Fruit fly (Drosophila melanogaster) whole organism, embryonic: Measurements from ENCODE around the gene CG15012.

Experiments
- ATbp ChIP-seq: fragments of 200-800 bp; sonication (Bioruptor generic); optimal IDR thresholded peaks from 2 replicates; lab custom pipeline; 2017; ENCODE audit warnings: missing biosample characterization, mild to moderate bottlenecking, missing genetic modification characterization, missing genetic modification reagents
- Abd-B ChIP-seq: fragments of 200-800 bp; sonication (Bioruptor generic); optimal IDR thresholded peaks from 2 replicates; lab custom pipeline; 2018; ENCODE audit warnings: missing biosample characterization, mild to moderate bottlenecking, missing genetic modification characterization, moderate library complexity
- Asciz ChIP-seq: fragments of 200-800 bp; sonication (Bioruptor generic); optimal IDR thresholded peaks from 2 replicates; lab custom pipeline; 2017; ENCODE audit warnings: missing biosample characterization, mild to moderate bottlenecking, missing genetic modification characterization, missing genetic modification reagents
- Bgb ChIP-seq: fragments of 200-800 bp; sonication (Bioruptor generic); IDR thresholded peaks from 2 replicates; pipeline ENCODE4 v1.3.6; 2022; ENCODE audit warnings: missing biosample characterization, missing genetic modification characterization; ENCODE audit not compliant: partially characterized antibody
- BtbVII ChIP-seq: fragments of 200-800 bp; sonication (Bioruptor generic); optimal IDR thresholded peaks from 3 replicates; lab custom pipeline; 2017; ENCODE audit warnings: missing biosample characterization, mild to moderate bottlenecking, missing genetic modification characterization
- CG10274 ChIP-seq: fragments of 200-800 bp; sonication (Bioruptor generic); optimal IDR thresholded peaks from 3 replicates; lab custom pipeline; 2017; ENCODE audit warnings: missing biosample characterization, mild to moderate bottlenecking, missing genetic modification characterization
- CG10462 ChIP-seq: fragments of 200-800 bp; sonication (Bioruptor generic); optimal IDR thresholded peaks from 2 replicates; lab custom pipeline; 2016; ENCODE audit warnings: missing biosample characterization, missing genetic modification characterization
- CG11504 ChIP-seq: fragments of 200-800 bp; sonication (Bioruptor generic); optimal IDR thresholded peaks from 3 replicates; lab custom pipeline; 2019; ENCODE audit warnings: missing biosample characterization, mild to moderate bottlenecking, missing genetic modification characterization, moderate library complexity
- CG11560 ChIP-seq: fragments of 200-800 bp; sonication (Bioruptor generic); IDR thresholded peaks from 3 replicates; pipeline ENCODE4 v1.3.6; 2022; ENCODE audit warnings: missing biosample characterization, missing genetic modification characterization
- CG11696 ChIP-seq: fragments of 200-800 bp; sonication (Bioruptor generic); IDR thresholded peaks from 2 replicates; pipeline ENCODE4 v1.3.6; 2022; ENCODE audit warnings: missing biosample characterization, missing genetic modification characterization
- CG12104 ChIP-seq: fragments of 200-800 bp; sonication (Bioruptor generic); optimal IDR thresholded peaks from 3 replicates; lab custom pipeline; 2016; ENCODE audit warnings: missing biosample characterization, missing genetic modification characterization
- CG14860 ChIP-seq: fragments of 200-800 bp; sonication (Bioruptor generic); IDR thresholded peaks from 3 replicates; pipeline ENCODE4 v1.3.6; 2022; ENCODE audit warnings: missing biosample characterization, missing genetic modification characterization; ENCODE audit not compliant: partially characterized antibody
- CG15696 ChIP-seq: fragments of 200-800 bp; sonication (Bioruptor generic); optimal IDR thresholded peaks from 2 replicates; lab custom pipeline; 2019; ENCODE audit warnings: missing biosample characterization, mild to moderate bottlenecking, missing genetic modification characterization, moderate library complexity
- CG17568 ChIP-seq: fragments of 200-800 bp; sonication (Bioruptor generic); optimal IDR thresholded peaks from 2 replicates; lab custom pipeline; 2018; ENCODE audit warnings: missing biosample characterization, mild to moderate bottlenecking, missing genetic modification characterization, moderate library complexity
- CG1832 ChIP-seq: fragments of 200-800 bp; sonication (Bioruptor generic); optimal IDR thresholded peaks from 2 replicates; lab custom pipeline; 2017; ENCODE audit warnings: missing biosample characterization, mild to moderate bottlenecking, missing genetic modification characterization, inconsistent platforms
- CG4424 ChIP-seq: fragments of 200-800 bp; sonication (Bioruptor generic); optimal IDR thresholded peaks from 3 replicates; lab custom pipeline; 2016; ENCODE audit warnings: missing biosample characterization, missing genetic modification characterization
- CG5245 ChIP-seq: fragments of 200-800 bp; sonication (Bioruptor generic); optimal IDR thresholded peaks from 3 replicates; lab custom pipeline; 2016; ENCODE audit warnings: missing biosample characterization, missing genetic modification characterization
- CG6813 ChIP-seq: fragments of 200-800 bp; sonication (Bioruptor generic); optimal IDR thresholded peaks from 2 replicates; lab custom pipeline; 2017; ENCODE audit warnings: missing biosample characterization, missing genetic modification characterization, mild to moderate bottlenecking, moderate library complexity, missing genetic modification reagents
- CG8089 ChIP-seq: fragments of 200-800 bp; sonication (Bioruptor generic); optimal IDR thresholded peaks from 3 replicates; lab custom pipeline; 2016; ENCODE audit warnings: missing biosample characterization, missing genetic modification characterization
- CrebB ChIP-seq: fragments of 200-800 bp; sonication (Bioruptor generic); optimal IDR thresholded peaks from 3 replicates; lab custom pipeline; 2018; ENCODE audit warnings: missing biosample characterization, mild to moderate bottlenecking, missing genetic modification characterization
- Dip2 ChIP-seq: fragments of 200-800 bp; sonication (Bioruptor generic); IDR thresholded peaks from 2 replicates; pipeline ENCODE4 v1.3.6; 2022; ENCODE audit warnings: missing biosample characterization, missing genetic modification characterization
- Dip3 ChIP-seq: fragments of 200-800 bp; sonication (Bioruptor generic); optimal IDR thresholded peaks from 3 replicates; lab custom pipeline; 2016; ENCODE audit warnings: missing biosample characterization, missing genetic modification characterization
- Ets97D ChIP-seq: fragments of 200-800 bp; sonication (Bioruptor generic); optimal IDR thresholded peaks from 3 replicates; lab custom pipeline; 2016; ENCODE audit warnings: missing biosample characterization, missing genetic modification characterization
- Fer1 ChIP-seq: fragments of 200-800 bp; sonication (Bioruptor generic); optimal IDR thresholded peaks from 2 replicates; lab custom pipeline; 2017; ENCODE audit warnings: missing biosample characterization, mild to moderate bottlenecking, missing genetic modification characterization
- Gug ChIP-seq: fragments of 200-800 bp; sonication (Bioruptor generic); IDR thresholded peaks from 4 replicates; pipeline ENCODE4 v1.3.6; 2022; ENCODE audit warnings: missing biosample characterization, missing genetic modification characterization
- HmgD ChIP-seq: fragments of 200-800 bp; sonication (Bioruptor generic); optimal IDR thresholded peaks from 3 replicates; lab custom pipeline; 2016; ENCODE audit warnings: missing biosample characterization, missing genetic modification characterization
- Hmx ChIP-seq: fragments of 200-800 bp; sonication (Bioruptor generic); optimal IDR thresholded peaks from 2 replicates; lab custom pipeline; 2016; ENCODE audit warnings: missing biosample characterization, missing genetic modification characterization
- Hr51 ChIP-seq, 2 experiments: fragments of 200-800 bp; sonication (Bioruptor generic); optimal IDR thresholded peaks; 2 replicates in 1 of 2; 3 replicates in 1 of 2; lab custom pipeline; 2016 to 2018; ENCODE audit warnings: missing biosample characterization in 2 of 2, missing genetic modification characterization in 2 of 2, mild to moderate bottlenecking in 1 of 2, moderate library complexity in 1 of 2
- Hr78 ChIP-seq, 2 experiments: fragments of 200-800 bp in 1 of 2; fragments of >200 bp in 1 of 2; sonication (Bioruptor generic) in 1 of 2; optimal IDR thresholded peaks; 2 replicates each; lab custom pipeline; 2017 to 2019; ENCODE audit warnings: missing biosample characterization in 2 of 2, missing genetic modification characterization in 2 of 2, mild to moderate bottlenecking in 1 of 2, moderate library complexity in 1 of 2
- Med ChIP-seq: fragments of 200-800 bp; sonication (Bioruptor generic); peaks from one replicate; lab custom pipeline; 2016; ENCODE audit warnings: missing biosample characterization, missing genetic modification characterization, mild to moderate bottlenecking, inconsistent platforms, moderate library complexity
- Sin3A ChIP-seq: fragments of >200 bp; optimal IDR thresholded peaks from 2 replicates; lab custom pipeline; 2018
- Sox102F ChIP-seq: fragments of 200-800 bp; sonication (Bioruptor generic); optimal IDR thresholded peaks from 2 replicates; lab custom pipeline; 2018; ENCODE audit warnings: missing biosample characterization, mild to moderate bottlenecking, missing genetic modification characterization, moderate library complexity
- amos ChIP-seq: fragments of 200-800 bp; sonication (Bioruptor generic); IDR thresholded peaks from 2 replicates; pipeline ENCODE4 v1.3.6; 2022; ENCODE audit warnings: missing biosample characterization, missing genetic modification characterization; ENCODE audit not compliant: partially characterized antibody
- caup ChIP-seq: fragments of 200-800 bp; sonication (Bioruptor generic); optimal IDR thresholded peaks from 3 replicates; lab custom pipeline; 2017; ENCODE audit warnings: missing biosample characterization, mild to moderate bottlenecking, missing genetic modification characterization, moderate library complexity; ENCODE audit not compliant: severe bottlenecking
- chm ChIP-seq: fragments of 200-800 bp; sonication (Bioruptor generic); IDR thresholded peaks from 2 replicates; pipeline ENCODE4 v1.3.6; 2022; ENCODE audit warnings: missing biosample characterization, missing genetic modification characterization
- ci ChIP-seq: fragments of 200-800 bp; sonication (Bioruptor generic); IDR thresholded peaks from 3 replicates; pipeline ENCODE4 v1.3.6; 2022; ENCODE audit warnings: missing biosample characterization, missing genetic modification characterization
- croc ChIP-seq: fragments of 200-800 bp; sonication (Bioruptor generic); conservative IDR thresholded peaks from 3 replicates; pipeline ENCODE4 v1.3.6; 2022; ENCODE audit warnings: missing biosample characterization, missing genetic modification characterization
- crp ChIP-seq, 2 experiments: fragments of 200-800 bp; sonication (Bioruptor generic); optimal IDR thresholded peaks; 2 replicates in 1 of 2; 3 replicates in 1 of 2; lab custom pipeline; 2017; ENCODE audit warnings: missing biosample characterization in 2 of 2, missing genetic modification characterization in 2 of 2, mild to moderate bottlenecking in 1 of 2, moderate library complexity in 1 of 2
- dmrt99B ChIP-seq: fragments of 200-800 bp; sonication (Bioruptor generic); optimal IDR thresholded peaks from 2 replicates; lab custom pipeline; 2018; ENCODE audit warnings: missing biosample characterization, mild to moderate bottlenecking, missing genetic modification characterization, moderate library complexity
- dpn ChIP-seq, 2 experiments: fragments of 200-800 bp; sonication (Bioruptor generic); optimal IDR thresholded peaks; 3 replicates each; lab custom pipeline; 2016; ENCODE audit warnings: missing biosample characterization in 2 of 2, missing genetic modification characterization in 2 of 2
- fru ChIP-seq: fragments of >200 bp; optimal IDR thresholded peaks from 2 replicates; lab custom pipeline; 2017
- ftz-f1 ChIP-seq: fragments of 200-800 bp; sonication (Bioruptor generic); optimal IDR thresholded peaks from 2 replicates; lab custom pipeline; 2016; ENCODE audit warnings: missing biosample characterization, missing genetic modification characterization
- gem ChIP-seq: fragments of 200-800 bp; sonication (Bioruptor generic); optimal IDR thresholded peaks from 2 replicates; lab custom pipeline; 2019; ENCODE audit warnings: missing biosample characterization, mild to moderate bottlenecking, missing genetic modification characterization, moderate library complexity
- pan ChIP-seq, 4 experiments: fragments of >200 bp in 3 of 4; fragments of 200-800 bp in 1 of 4; sonication (Bioruptor generic) in 1 of 4; optimal IDR thresholded peaks in 3 of 4; IDR thresholded peaks in 1 of 4; 2 replicates each; pipeline versions ENCODE4 v1.3.6 to Lab custom; 2017 to 2022; ENCODE audit warnings: missing biosample characterization in 2 of 4, missing genetic modification characterization in 2 of 4, mixed read lengths in 1 of 4
- psq ChIP-seq: fragments of 200-800 bp; sonication (Bioruptor generic); optimal IDR thresholded peaks from 2 replicates; lab custom pipeline; 2017; ENCODE audit warnings: missing biosample characterization, missing genetic modification characterization
- sc ChIP-seq, 3 experiments: fragments of >200 bp in 2 of 3; fragments of 200-800 bp in 1 of 3; sonication (Bioruptor generic) in 1 of 3; optimal IDR thresholded peaks; 2 replicates in 2 of 3; 3 replicates in 1 of 3; lab custom pipeline; 2017; ENCODE audit warnings: mild to moderate bottlenecking in 1 of 3, missing biosample characterization in 1 of 3, missing genetic modification characterization in 1 of 3, missing genetic modification reagents in 1 of 3
- sens ChIP-seq: fragments of 200-800 bp; sonication (Bioruptor generic); peaks from one replicate; lab custom pipeline; 2016; ENCODE audit warnings: missing biosample characterization, missing genetic modification characterization
- unpg ChIP-seq: fragments of 200-800 bp; sonication (Bioruptor generic); optimal IDR thresholded peaks from 3 replicates; lab custom pipeline; 2018; ENCODE audit warnings: missing biosample characterization, mild to moderate bottlenecking, missing genetic modification characterization, moderate library complexity
- vvl ChIP-seq: fragments of 200-800 bp; sonication (Bioruptor generic); IDR thresholded peaks from 2 replicates; pipeline ENCODE4 v1.3.6; 2022; ENCODE audit warnings: missing biosample characterization, missing genetic modification characterization

Gene CG15012

DNA sequence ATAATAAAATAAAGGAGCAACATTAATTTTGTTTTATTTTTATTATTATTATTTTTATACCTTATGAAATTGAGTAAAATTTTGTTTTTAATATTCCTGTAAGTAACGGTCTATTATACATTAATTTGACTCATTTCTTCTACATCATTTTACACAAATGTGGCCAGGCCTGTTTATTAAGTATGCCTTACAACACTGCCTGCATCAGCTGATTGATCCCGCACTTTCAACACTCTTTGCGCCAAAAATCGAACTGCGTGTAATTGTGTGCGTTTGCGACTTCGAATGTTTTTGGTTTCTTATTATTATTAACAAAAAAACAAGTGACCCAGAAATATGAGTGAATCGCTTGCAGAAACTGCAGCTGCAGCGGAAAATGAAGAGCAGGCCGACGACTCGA, 21.3 kb upstream of the CG15012 start, which contains the start of gene Claspin (continued):
- TF ChIP-seq crp (GFP tag; optimal IDR thresholded peaks at IDR 0.05; lab: Kevin White, UChicago) (peak; percentile 97 to 99), CG17568 (GFP tag; lab: Kevin White, UChicago) (no peak), CG10274 (GFP tag; lab: Kevin White, UChicago) (no peak), sc (optimal IDR thresholded peaks at IDR 0.05; lab: Kevin White, UChicago) (no peak), sc (GFP tag; optimal IDR thresholded peaks at IDR 0.05; lab: Kevin White, UChicago) (no peak), gem (tag; lab: Kevin White, UChicago) (no peak), Sin3A (lab: Kevin White, UChicago) (no peak), CG5245 (GFP tag; lab: Kevin White, UChicago) (no peak), Hmx (GFP tag; lab: Kevin White, UChicago) (no peak), Abd-B (GFP tag; lab: Kevin White, UChicago) (no peak), caup (GFP tag; lab: Kevin White, UChicago) (peak; percentile 58), CG10462 (GFP tag; lab: Kevin White, UChicago) (peak; percentile 47), Hr78 (GFP tag; optimal IDR thresholded peaks at IDR 0.05; lab: Kevin White, UChicago) (no peak), croc (GFP tag; lab: Robert Waterston, UW) (no peak), CG12104 (no peak), chm (GFP tag; lab: Robert Waterston, UW) (no peak), CG14860 (GFP tag; lab: Robert Waterston, UW) (no peak), Ets97D (peak; percentile 80), BtbVII (no peak), Fer1 (GFP tag; lab: Kevin White, UChicago) (peak; percentile 33), CG1832 (GFP tag; lab: Kevin White, UChicago) (no peak), psq (GFP tag; lab: Kevin White, UChicago) (no peak), Gug (GFP tag; lab: Robert Waterston, UW) (no peak; the same call in 3 of the 4 replicates), CG6813 (GFP tag; lab: Kevin White, UChicago) (no peak), ftz-f1 (GFP tag; lab: Kevin White, UChicago) (no peak), fru (no peak), CG11696 (GFP tag; lab: Robert Waterston, UW) (no peak), CG4424 (GFP tag; lab: Kevin White, UChicago) (no peak)

DNA sequence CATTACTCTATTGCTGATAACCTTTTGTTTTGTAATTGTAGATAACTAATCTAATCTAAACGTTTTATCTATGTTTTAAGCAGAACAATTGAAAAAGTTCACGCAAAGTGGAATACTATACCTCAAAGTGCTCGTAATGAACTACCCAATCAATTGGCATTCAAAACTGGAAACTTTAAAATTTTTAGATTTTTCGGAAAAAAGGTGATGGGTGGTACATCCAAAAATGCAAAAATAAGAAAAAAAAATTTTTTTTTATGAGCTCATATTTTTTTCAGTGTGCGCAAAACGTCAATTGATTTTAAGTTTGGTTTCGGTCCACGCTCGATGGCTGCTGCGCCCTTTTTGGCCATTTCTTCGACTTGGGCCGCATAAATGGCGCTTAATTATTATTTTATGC, 18.6 kb upstream of the CG15012 start:
- TF ChIP-seq Hr51 (GFP tag; optimal IDR thresholded peaks at IDR 0.05; lab: Kevin White, UChicago) (peak in 1 of 2 experiments; percentile 10), vvl (peak; percentile 34; the same call in 1 of the 2 replicates), sens (GFP tag; lab: Kevin White, UChicago) (peak; percentile 61), unpg (GFP tag; lab: Kevin White, UChicago) (peak; percentile 5), CG11560 (tag; lab: Robert Waterston, UW) (no peak), CG8089 (GFP tag; lab: Kevin White, UChicago) (no peak), Dip3 (GFP tag; lab: Kevin White, UChicago) (no peak), Fer1 (GFP tag; lab: Kevin White, UChicago) (no peak), Med (GFP tag; lab: Kevin White, UChicago) (peak; percentile 65), HmgD (GFP tag; lab: Kevin White, UChicago) (no peak), gem (tag; lab: Kevin White, UChicago) (peak; percentile 22), Bgb (no peak), Asciz (GFP tag; lab: Kevin White, UChicago) (peak; percentile 23), dmrt99B (tag; lab: Kevin White, UChicago) (peak; percentile 1), CG15696 (tag; lab: Kevin White, UChicago) (no peak), ATbp (GFP tag; lab: Kevin White, UChicago) (peak; percentile 21), ci (GFP tag; lab: Robert Waterston, UW) (0 out of 3 replicates have a peak, but pooled peaks have one; percentile 31), dpn (GFP tag; optimal IDR thresholded peaks at IDR 0.05; lab: Kevin White, UChicago) (no peak), Dip2 (no peak), CG11504 (tag; lab: Kevin White, UChicago) (peak; percentile 30), amos (GFP tag; lab: Robert Waterston, UW) (no peak), Sox102F (GFP tag; lab: Kevin White, UChicago) (peak; percentile 47), CrebB (tag; lab: Kevin White, UChicago) (no peak), pan (optimal IDR thresholded peaks at IDR 0.05; lab: Kevin White, UChicago) (no peak), pan (GFP tag; optimal IDR thresholded peaks at IDR 0.05 in 1 of 2, IDR thresholded peaks at IDR 0.05 in 1 of 2) (peak in 1 of 2 experiments; percentile 8)
